Fruit fly (Drosophila melanogaster) whole organism: ENCODE data around the gene dj-1beta.

Experiments used
- CG8478 ChIP-seq: fragments of >200 bp; optimal IDR thresholded peaks from 2 replicates; lab custom pipeline; 2018; ENCODE audit warnings: inconsistent platforms
- Dll ChIP-seq: fragments of >200 bp; optimal IDR thresholded peaks from 2 replicates; lab custom pipeline; 2017
- EcR ChIP-seq, 2 experiments: fragments of >200 bp; optimal IDR thresholded peaks; 2 replicates each; lab custom pipeline; 2017; ENCODE audit warnings: missing biosample characterization in 2 of 2, missing genetic modification characterization in 2 of 2, missing genetic modification reagents in 2 of 2
- pan ChIP-seq: fragments of >200 bp; optimal IDR thresholded peaks from 2 replicates; lab custom pipeline; 2017
- psq ChIP-seq: fragments of >200 bp; optimal IDR thresholded peaks from 2 replicates; lab custom pipeline; 2017
- usp ChIP-seq: fragments of >200 bp; optimal IDR thresholded peaks from 2 replicates; lab custom pipeline; 2017; ENCODE audit warnings: missing biosample characterization, missing genetic modification characterization, mixed read lengths

Gene dj-1beta

dm6 chr3R:30796715-30797114 is 10.2 kb upstream of the dj-1beta start:
- TF ChIP-seq pan (lab: Kevin White, UChicago) (no peak), EcR (GFP tag; optimal IDR thresholded peaks at IDR 0.05; lab: Kevin White, UChicago) (no peak), CG8478 (lab: Kevin White, UChicago) (no peak), Dll (lab: Kevin White, UChicago) (no peak), psq (lab: Kevin White, UChicago) (no peak), usp (GFP tag; lab: Kevin White, UChicago) (no peak)

dm6 chr3R:30797323-30797911 is 9.5 kb upstream of the dj-1beta start:
- TF ChIP-seq Dll (lab: Kevin White, UChicago) (no peak), pan (lab: Kevin White, UChicago) (no peak), psq (lab: Kevin White, UChicago) (no peak), EcR (GFP tag; optimal IDR thresholded peaks at IDR 0.05; lab: Kevin White, UChicago) (no peak), CG8478 (lab: Kevin White, UChicago) (no peak), usp (GFP tag; lab: Kevin White, UChicago) (no peak)

- no peak for TF ChIP-seq pan (lab: Kevin White, UChicago)
- no peak for TF ChIP-seq CG8478 (lab: Kevin White, UChicago)
- no peak for TF ChIP-seq Dll (lab: Kevin White, UChicago)
- TF ChIP-seq EcR (GFP tag; optimal IDR thresholded peaks at IDR 0.05; lab: Kevin White, UChicago) = no peak
- TF ChIP-seq psq (lab: Kevin White, UChicago) = no peak
- no peak for TF ChIP-seq usp (GFP tag; lab: Kevin White, UChicago)
Measured at dm6 chr3R:30800319-30800981, 6.5 kb upstream of the dj-1beta start.

- TF ChIP-seq Dll (lab: Kevin White, UChicago) (no peak), psq (lab: Kevin White, UChicago) (no peak), usp (GFP tag; lab: Kevin White, UChicago) (no peak), pan (lab: Kevin White, UChicago) (no peak), EcR (GFP tag; optimal IDR thresholded peaks at IDR 0.05; lab: Kevin White, UChicago) (no peak), CG8478 (lab: Kevin White, UChicago) (no peak)
Measured at dm6 chr3R:30801463-30801862, 5.5 kb upstream of the dj-1beta start.

dm6 chr3R:30802115-30802682 is 4.7 kb upstream of the dj-1beta start:
- no peak for TF ChIP-seq psq (lab: Kevin White, UChicago)
- TF ChIP-seq CG8478 (lab: Kevin White, UChicago) = no peak
- TF ChIP-seq usp (GFP tag; lab: Kevin White, UChicago) = no peak
- no peak for TF ChIP-seq EcR (GFP tag; optimal IDR thresholded peaks at IDR 0.05; lab: Kevin White, UChicago)
- no peak for TF ChIP-seq pan (lab: Kevin White, UChicago)
- no peak for TF ChIP-seq Dll (lab: Kevin White, UChicago)

dm6 chr3R:30802779-30803178 is 4.1 kb upstream of the dj-1beta start:
- TF ChIP-seq Dll (lab: Kevin White, UChicago) (no peak), CG8478 (lab: Kevin White, UChicago) (no peak), psq (lab: Kevin White, UChicago) (no peak), usp (GFP tag; lab: Kevin White, UChicago) (no peak), EcR (GFP tag; optimal IDR thresholded peaks at IDR 0.05; lab: Kevin White, UChicago) (no peak), pan (lab: Kevin White, UChicago) (no peak)

dm6 chr3R:30803212-30803814 is 3.6 kb upstream of the dj-1beta start:
- TF ChIP-seq Dll (lab: Kevin White, UChicago) = peak; percentile 85
- no peak for TF ChIP-seq EcR (GFP tag; optimal IDR thresholded peaks at IDR 0.05; lab: Kevin White, UChicago)

- no peak for TF ChIP-seq psq (lab: Kevin White, UChicago)
- peak; percentile 37 for TF ChIP-seq CG8478 (lab: Kevin White, UChicago)
- TF ChIP-seq pan (lab: Kevin White, UChicago) = peak; percentile 92
- TF ChIP-seq EcR (GFP tag; optimal IDR thresholded peaks at IDR 0.05; lab: Kevin White, UChicago) = peak; percentile 3 to 37
- TF ChIP-seq Dll (lab: Kevin White, UChicago) = no peak
- no peak for TF ChIP-seq usp (GFP tag; lab: Kevin White, UChicago)
Measured at dm6 chr3R:30803815-30804515, 3.0 kb upstream of the dj-1beta start.

- no peak for TF ChIP-seq usp (GFP tag; lab: Kevin White, UChicago)
- no peak for TF ChIP-seq Dll (lab: Kevin White, UChicago)
- TF ChIP-seq pan (lab: Kevin White, UChicago) = no peak
Measured at dm6 chr3R:30805196-30805595, 1.7 kb upstream of the dj-1beta start.

dm6 chr3R:30805762-30806371 is 1.1 kb upstream of the dj-1beta start:
- TF ChIP-seq CG8478 (lab: Kevin White, UChicago) (peak; percentile 94), usp (GFP tag; lab: Kevin White, UChicago) (no peak), Dll (lab: Kevin White, UChicago) (peak; percentile 35), pan (lab: Kevin White, UChicago) (no peak), psq (lab: Kevin White, UChicago) (no peak), EcR (GFP tag; optimal IDR thresholded peaks at IDR 0.05; lab: Kevin White, UChicago) (no peak)
